Fruit fly (Drosophila melanogaster) whole organism, embryonic: Measurements from ENCODE around the gene Vti1a.

Experiments used
- Ada2b ChIP-seq: fragments of 200-800 bp; sonication (Bioruptor generic); IDR thresholded peaks from 2 replicates; pipeline ENCODE4 v1.3.6; 2022; ENCODE audit warnings: missing biosample characterization, missing genetic modification characterization
- Adf1 ChIP-seq: fragments of 200-800 bp; sonication (Bioruptor generic); IDR thresholded peaks from 2 replicates; pipeline ENCODE4 v1.3.6; 2022; ENCODE audit warnings: missing biosample characterization, missing genetic modification characterization
- BtbVII ChIP-seq: fragments of 200-800 bp; sonication (Bioruptor generic); optimal IDR thresholded peaks from 3 replicates; lab custom pipeline; 2017; ENCODE audit warnings: missing biosample characterization, mild to moderate bottlenecking, missing genetic modification characterization
- CG10147 ChIP-seq: fragments of 200-800 bp; sonication (Bioruptor generic); optimal IDR thresholded peaks from 2 replicates; lab custom pipeline; 2019; ENCODE audit warnings: missing biosample characterization, mild to moderate bottlenecking, missing genetic modification characterization, moderate library complexity
- CG10321 ChIP-seq: fragments of 200-800 bp; sonication (Bioruptor generic); IDR thresholded peaks from 2 replicates; pipeline ENCODE4 v1.3.6; 2022; ENCODE audit warnings: missing biosample characterization, missing genetic modification characterization
- CG10654 ChIP-seq: fragments of 200-800 bp; sonication (Bioruptor generic); optimal IDR thresholded peaks from 2 replicates; lab custom pipeline; 2016; ENCODE audit warnings: missing biosample characterization, missing genetic modification characterization
- CG13624 ChIP-seq: fragments of 200-800 bp; sonication (Bioruptor generic); optimal IDR thresholded peaks from 2 replicates; lab custom pipeline; 2016; ENCODE audit warnings: missing biosample characterization, missing genetic modification characterization
- CG14710 ChIP-seq: fragments of 200-800 bp; sonication (Bioruptor generic); optimal IDR thresholded peaks from 3 replicates; lab custom pipeline; 2019; ENCODE audit warnings: missing biosample characterization, mild to moderate bottlenecking, missing genetic modification characterization, moderate library complexity
- CG17328 ChIP-seq: fragments of 200-800 bp; sonication (Bioruptor generic); IDR thresholded peaks from 2 replicates; pipeline ENCODE4 v1.3.6; 2022; ENCODE audit warnings: missing biosample characterization, missing genetic modification characterization
- CG17829 ChIP-seq: fragments of 200-800 bp; optimal IDR thresholded peaks from 2 replicates; lab custom pipeline; 2019; ENCODE audit warnings: missing biosample characterization, mild to moderate bottlenecking, missing genetic modification characterization, moderate library complexity
- CG17912 ChIP-seq: fragments of 200-800 bp; sonication (Bioruptor generic); optimal IDR thresholded peaks from 2 replicates; lab custom pipeline; 2018; ENCODE audit warnings: missing biosample characterization, mild to moderate bottlenecking, missing genetic modification characterization
- CG2199 ChIP-seq: fragments of 200-800 bp; sonication (Bioruptor generic); IDR thresholded peaks from 3 replicates; pipeline ENCODE4 v1.3.6; 2022; ENCODE audit warnings: missing biosample characterization, missing genetic modification characterization
- CG3065 ChIP-seq: fragments of 200-800 bp; sonication (Bioruptor generic); optimal IDR thresholded peaks from 2 replicates; lab custom pipeline; 2016; ENCODE audit warnings: missing biosample characterization, missing genetic modification characterization
- CG33213 ChIP-seq: fragments of 200-800 bp; sonication (Bioruptor generic); optimal IDR thresholded peaks from 3 replicates; lab custom pipeline; 2016; ENCODE audit warnings: missing biosample characterization, missing genetic modification characterization
- CG42726 ChIP-seq: fragments of 200-800 bp; sonication (Bioruptor generic); IDR thresholded peaks from 2 replicates; pipeline ENCODE4 v1.3.6; 2022; ENCODE audit warnings: missing biosample characterization, missing genetic modification characterization; ENCODE audit not compliant: partially characterized antibody
- CG43689 ChIP-seq: fragments of 200-800 bp; sonication (Bioruptor generic); IDR thresholded peaks from 2 replicates; pipeline ENCODE4 v1.3.6; 2022; ENCODE audit warnings: missing biosample characterization, missing genetic modification characterization
- CG4404 ChIP-seq: fragments of 200-800 bp; sonication (Bioruptor generic); IDR thresholded peaks from 2 replicates; pipeline ENCODE4 v1.3.6; 2022; ENCODE audit warnings: missing biosample characterization, missing genetic modification characterization
- CG4730 ChIP-seq: fragments of 200-800 bp; sonication (Bioruptor generic); IDR thresholded peaks from 2 replicates; pipeline ENCODE4 v1.3.6; 2022; ENCODE audit warnings: missing biosample characterization, missing genetic modification characterization
- CG6272 ChIP-seq: fragments of 200-800 bp; sonication (Bioruptor generic); IDR thresholded peaks from 2 replicates; pipeline ENCODE4 v1.3.6; 2022; ENCODE audit warnings: missing biosample characterization, missing genetic modification characterization
- CG6689 ChIP-seq: fragments of 200-800 bp; sonication (Bioruptor generic); IDR thresholded peaks from 2 replicates; pipeline ENCODE4 v1.3.6; 2022; ENCODE audit warnings: missing biosample characterization, missing genetic modification characterization
- CG8089 ChIP-seq: fragments of 200-800 bp; sonication (Bioruptor generic); optimal IDR thresholded peaks from 3 replicates; lab custom pipeline; 2016; ENCODE audit warnings: missing biosample characterization, missing genetic modification characterization
- CHES-1-like ChIP-seq: fragments of 200-800 bp; sonication (Bioruptor generic); optimal IDR thresholded peaks from 2 replicates; lab custom pipeline; 2016; ENCODE audit warnings: missing biosample characterization, missing genetic modification characterization
- CrebB ChIP-seq: fragments of 200-800 bp; sonication (Bioruptor generic); optimal IDR thresholded peaks from 3 replicates; lab custom pipeline; 2018; ENCODE audit warnings: missing biosample characterization, mild to moderate bottlenecking, missing genetic modification characterization
- Dad ChIP-seq: fragments of 200-800 bp; sonication (Bioruptor generic); optimal IDR thresholded peaks from 3 replicates; lab custom pipeline; 2016; ENCODE audit warnings: missing biosample characterization, missing genetic modification characterization
- Fer1 ChIP-seq: fragments of 200-800 bp; sonication (Bioruptor generic); optimal IDR thresholded peaks from 2 replicates; lab custom pipeline; 2017; ENCODE audit warnings: missing biosample characterization, mild to moderate bottlenecking, missing genetic modification characterization
- Fer3 ChIP-seq: fragments of 200-800 bp; sonication (Bioruptor generic); optimal IDR thresholded peaks from 2 replicates; lab custom pipeline; 2018; ENCODE audit warnings: missing biosample characterization, mild to moderate bottlenecking, missing genetic modification characterization, moderate library complexity
- GATAe ChIP-seq: fragments of 200-800 bp; sonication (Bioruptor generic); conservative IDR thresholded peaks from 2 replicates; pipeline ENCODE4 v1.3.6; 2022; ENCODE audit warnings: missing biosample characterization, missing genetic modification characterization
- HLHmδ ChIP-seq: fragments of 200-800 bp; sonication (Bioruptor generic); optimal IDR thresholded peaks from 2 replicates; lab custom pipeline; 2018; ENCODE audit warnings: missing biosample characterization, mild to moderate bottlenecking, missing genetic modification characterization, moderate library complexity
- Hmr ChIP-seq: fragments of 200-800 bp; sonication (Bioruptor generic); optimal IDR thresholded peaks from 3 replicates; lab custom pipeline; 2017; ENCODE audit warnings: mild to moderate bottlenecking, missing biosample characterization, missing genetic modification reagents, missing genetic modification characterization
- Jarid2 ChIP-seq: fragments of 200-800 bp; sonication (Bioruptor generic); optimal IDR thresholded peaks from 3 replicates; lab custom pipeline; 2017; ENCODE audit warnings: mild to moderate bottlenecking, missing biosample characterization, missing genetic modification reagents, missing genetic modification characterization
- Side ChIP-seq: fragments of 200-800 bp; sonication (Bioruptor generic); optimal IDR thresholded peaks from 2 replicates; lab custom pipeline; 2016; ENCODE audit warnings: missing biosample characterization, missing genetic modification characterization
- Spps ChIP-seq: fragments of 200-800 bp; sonication (Bioruptor generic); optimal IDR thresholded peaks from 2 replicates; lab custom pipeline; 2018; ENCODE audit warnings: missing biosample characterization, mild to moderate bottlenecking, missing genetic modification characterization
- Sry-δ ChIP-seq: fragments of 200-800 bp; sonication (Bioruptor generic); optimal IDR thresholded peaks from 2 replicates; lab custom pipeline; 2016; ENCODE audit warnings: missing biosample characterization, missing genetic modification characterization
- Ssrp ChIP-seq: fragments of 200-800 bp; sonication (Bioruptor generic); optimal IDR thresholded peaks from 2 replicates; lab custom pipeline; 2018; ENCODE audit warnings: missing biosample characterization, mild to moderate bottlenecking, missing genetic modification characterization, moderate library complexity
- ara ChIP-seq: fragments of 200-800 bp; sonication (Bioruptor generic); IDR thresholded peaks from 2 replicates; pipeline ENCODE4 v1.3.6; 2022; ENCODE audit warnings: missing biosample characterization, missing genetic modification characterization
- bigmax ChIP-seq: fragments of 200-800 bp; sonication (Bioruptor generic); optimal IDR thresholded peaks from 2 replicates; lab custom pipeline; 2018; ENCODE audit warnings: missing biosample characterization, mild to moderate bottlenecking, missing genetic modification characterization
- btn ChIP-seq: fragments of 200-800 bp; sonication (Bioruptor generic); optimal IDR thresholded peaks from 2 replicates; lab custom pipeline; 2016; ENCODE audit warnings: missing biosample characterization, missing genetic modification characterization
- cwo ChIP-seq: fragments of 200-800 bp; sonication (Bioruptor generic); optimal IDR thresholded peaks from 3 replicates; lab custom pipeline; 2017; ENCODE audit warnings: missing biosample characterization, missing genetic modification characterization, mild to moderate bottlenecking, moderate library complexity, missing genetic modification reagents
- dimm ChIP-seq: fragments of 200-800 bp; sonication (Bioruptor generic); IDR thresholded peaks from 2 replicates; pipeline ENCODE4 v1.3.6; 2022; ENCODE audit warnings: missing biosample characterization, missing genetic modification characterization
- fd96Cb ChIP-seq: fragments of 200-800 bp; sonication (Bioruptor generic); optimal IDR thresholded peaks from 2 replicates; lab custom pipeline; 2018; ENCODE audit warnings: missing biosample characterization, mild to moderate bottlenecking, missing genetic modification characterization, moderate library complexity
- grn ChIP-seq: fragments of 200-800 bp; sonication (Bioruptor generic); optimal IDR thresholded peaks from 3 replicates; lab custom pipeline; 2017; ENCODE audit warnings: missing biosample characterization, missing genetic modification characterization
- h ChIP-seq: fragments of >200 bp; optimal IDR thresholded peaks from 2 replicates; lab custom pipeline; 2017
- ham ChIP-seq: fragments of 200-800 bp; sonication (Bioruptor generic); IDR thresholded peaks from 2 replicates; pipeline ENCODE4 v1.3.6; 2022; ENCODE audit warnings: missing biosample characterization, missing genetic modification characterization
- ind ChIP-seq: fragments of 200-800 bp; sonication (Bioruptor generic); optimal IDR thresholded peaks from 3 replicates; lab custom pipeline; 2016; ENCODE audit warnings: missing biosample characterization, missing genetic modification characterization
- kah ChIP-seq: fragments of 200-800 bp; sonication (Bioruptor generic); optimal IDR thresholded peaks from 2 replicates; lab custom pipeline; 2018; ENCODE audit warnings: missing biosample characterization, mild to moderate bottlenecking, missing genetic modification characterization
- lov ChIP-seq, 2 experiments: fragments of 200-800 bp in 1 of 2; fragments of >200 bp in 1 of 2; sonication (Bioruptor generic) in 1 of 2; IDR thresholded peaks in 1 of 2; optimal IDR thresholded peaks in 1 of 2; 2 replicates in 1 of 2; 3 replicates in 1 of 2; pipeline versions ENCODE4 v1.3.6 to Lab custom; 2017 to 2022; ENCODE audit warnings: missing biosample characterization in 1 of 2, missing genetic modification characterization in 1 of 2
- repo ChIP-seq: fragments of 200-800 bp; sonication (Bioruptor generic); optimal IDR thresholded peaks from 2 replicates; lab custom pipeline; 2016; ENCODE audit warnings: missing biosample characterization, missing genetic modification characterization
- slou ChIP-seq: fragments of 200-800 bp; sonication (Bioruptor generic); optimal IDR thresholded peaks from 3 replicates; lab custom pipeline; 2016; ENCODE audit warnings: missing biosample characterization, missing genetic modification characterization
- tx ChIP-seq: fragments of 200-800 bp; sonication (Bioruptor generic); optimal IDR thresholded peaks from 2 replicates; lab custom pipeline; 2016; ENCODE audit warnings: missing biosample characterization, missing genetic modification characterization
- unc-4 ChIP-seq: fragments of 200-800 bp; sonication (Bioruptor generic); IDR thresholded peaks from 2 replicates; pipeline ENCODE4 v1.3.6; 2022; ENCODE audit warnings: missing biosample characterization, missing genetic modification characterization; ENCODE audit not compliant: partially characterized antibody

Vti1a gene

dm6 chr3L:700160-700917 lies 7.6 kb upstream of the Vti1a start (continued):
- TF ChIP-seq CG17328 (GFP tag; lab: Robert Waterston, UW) (peak; percentile 57; the same call in 1 of the 2 replicates), GATAe (GFP tag; lab: Robert Waterston, UW) (no peak), bigmax (GFP tag; lab: Kevin White, UChicago) (no peak), Adf1 (peak; percentile 16; the same call in 1 of the 2 replicates), cwo (peak; percentile 46), Side (GFP tag; lab: Kevin White, UChicago) (no peak), Dad (GFP tag; lab: Kevin White, UChicago) (no peak), slou (GFP tag; lab: Kevin White, UChicago) (no peak), tx (GFP tag; lab: Kevin White, UChicago) (no peak), Hmr (peak; percentile 70), ind (GFP tag; lab: Kevin White, UChicago) (peak; percentile 21), BtbVII (peak; percentile 71), kah (GFP tag; lab: Kevin White, UChicago) (peak; percentile 46), btn (GFP tag; lab: Kevin White, UChicago) (no peak), CG4730 (GFP tag; lab: Robert Waterston, UW) (no peak; the same call in 1 of the 2 replicates), CG33213 (GFP tag; lab: Kevin White, UChicago) (no peak), Fer1 (GFP tag; lab: Kevin White, UChicago) (peak; percentile 72), Fer3 (tag; lab: Kevin White, UChicago) (peak; percentile 66), CG2199 (no peak), CG43689 (no peak), lov (optimal IDR thresholded peaks at IDR 0.05; lab: Kevin White, UChicago) (no peak), lov (GFP tag; IDR thresholded peaks at IDR 0.05; lab: Robert Waterston, UW) (no peak), CG10654 (GFP tag; lab: Kevin White, UChicago) (peak; percentile 24), CG17912 (GFP tag; lab: Kevin White, UChicago) (no peak), HLHmδ (GFP tag; lab: Kevin White, UChicago) (no peak), repo (GFP tag; lab: Kevin White, UChicago) (peak; percentile 9), CG3065 (GFP tag; lab: Kevin White, UChicago) (no peak), h (lab: Kevin White, UChicago) (no peak), ara (GFP tag; lab: Robert Waterston, UW) (peak; percentile 50; the same call in 1 of the 2 replicates), CG8089 (no peak), grn (GFP tag; lab: Kevin White, UChicago) (no peak), CG10321 (GFP tag; lab: Robert Waterston, UW) (no peak), unc-4 (GFP tag; lab: Robert Waterston, UW) (no peak), CG10147 (GFP tag; lab: Kevin White, UChicago) (peak; percentile 83), CrebB (peak; percentile 8), fd96Cb (peak; percentile 54), CG6689 (GFP tag; lab: Robert Waterston, UW) (0 out of 2 replicates have a peak, but pooled peaks have one; percentile 46), Spps (tag; lab: Kevin White, UChicago) (peak; percentile 31), CG42726 (no peak), Ssrp (tag; lab: Kevin White, UChicago) (peak; percentile 24), CG4404 (GFP tag; lab: Robert Waterston, UW) (no peak), Ada2b (peak; percentile 80), CG17829 (tag; lab: Kevin White, UChicago) (peak; percentile 44), ham (GFP tag; lab: Robert Waterston, UW) (no peak), CG13624 (GFP tag; lab: Kevin White, UChicago) (peak; percentile 27), Sry-δ (GFP tag; lab: Kevin White, UChicago) (no peak), CHES-1-like (GFP tag; lab: Kevin White, UChicago) (peak; percentile 42), Jarid2 (GFP tag; lab: Kevin White, UChicago) (peak; percentile 14), CG6272 (GFP tag; lab: Robert Waterston, UW) (no peak), CG14710 (tag; lab: Kevin White, UChicago) (peak; percentile 56), dimm (GFP tag; lab: Robert Waterston, UW) (no peak)
